Fruit fly (Drosophila melanogaster): ENCODE data around the gene Taf2.
A peak's percentile ranks its signal among the peaks of the same experiment; 100 is the strongest.

Gene Taf2

dm6 chr3L:9853140-9853746, 35.2 kb downstream of the Taf2 start (continued):
- TF ChIP-seq CG10631 (GFP tag; optimal IDR thresholded peaks at IDR 0.05) (no peak), Met (GFP tag; optimal IDR thresholded peaks at IDR 0.05) (peak; percentile 7), Sox102F (GFP tag; optimal IDR thresholded peaks at IDR 0.05) (peak; percentile 55), CG8119 (GFP tag; IDR thresholded peaks at IDR 0.05) (no peak), CG7368 (GFP tag; optimal IDR thresholded peaks at IDR 0.05) (no peak), esn (GFP tag; optimal IDR thresholded peaks at IDR 0.05) (no peak), dac (GFP tag; optimal IDR thresholded peaks at IDR 0.05) (no peak), Gug (GFP tag; IDR thresholded peaks at IDR 0.05) (no peak)

dm6 chr3L:9851000-9851671, 37.3 kb downstream of the Taf2 start:
- TF ChIP-seq CG3032 (tag; optimal IDR thresholded peaks at IDR 0.05): peak; percentile 5
- no peak for TF ChIP-seq CG31627 (GFP tag; optimal IDR thresholded peaks at IDR 0.05)
- TF ChIP-seq CG16779 (tag; optimal IDR thresholded peaks at IDR 0.05): no peak
- TF ChIP-seq fd85E (GFP tag; optimal IDR thresholded peaks at IDR 0.05): no peak
- TF ChIP-seq CG11294 (GFP tag; IDR thresholded peaks at IDR 0.05): no peak
- peak; percentile 3 for TF ChIP-seq Sox14 (GFP tag; optimal IDR thresholded peaks at IDR 0.05)
- TF ChIP-seq CG3919 (GFP tag; optimal IDR thresholded peaks at IDR 0.05): no peak
- no peak for TF ChIP-seq CG7368 (GFP tag; optimal IDR thresholded peaks at IDR 0.05)
- no peak for TF ChIP-seq CG6276 (GFP tag; optimal IDR thresholded peaks at IDR 0.05)
- no peak for TF ChIP-seq CG8632 (GFP tag; optimal IDR thresholded peaks at IDR 0.05)
- TF ChIP-seq salr (GFP tag; optimal IDR thresholded peaks at IDR 0.05): no peak
- TF ChIP-seq cyc (GFP tag; optimal IDR thresholded peaks at IDR 0.05): no peak
- TF ChIP-seq dsx (GFP tag; optimal IDR thresholded peaks at IDR 0.05; ENCODE audit: poor library complexity, severe bottlenecking): no peak
- TF ChIP-seq ss (GFP tag; optimal IDR thresholded peaks at IDR 0.05): no peak
- TF ChIP-seq CG11762 (GFP tag; optimal IDR thresholded peaks at IDR 0.05; ENCODE audit: insufficient read depth): no peak
- TF ChIP-seq CG6792 (GFP tag; optimal IDR thresholded peaks at IDR 0.05): no peak
- TF ChIP-seq Met (GFP tag; optimal IDR thresholded peaks at IDR 0.05): peak; percentile 16
- no peak for TF ChIP-seq CG6163 (GFP tag; IDR thresholded peaks at IDR 0.05)
- no peak for TF ChIP-seq Ets21C (GFP tag; optimal IDR thresholded peaks at IDR 0.05)
- TF ChIP-seq Hr39 (GFP tag; optimal IDR thresholded peaks at IDR 0.05): no peak
- TF ChIP-seq topi (GFP tag; optimal IDR thresholded peaks at IDR 0.05): peak; percentile 1
- TF ChIP-seq Lpt (GFP tag; optimal IDR thresholded peaks at IDR 0.05): no peak
- TF ChIP-seq Sox102F (GFP tag; optimal IDR thresholded peaks at IDR 0.05): no peak
- TF ChIP-seq achi (GFP tag; optimal IDR thresholded peaks at IDR 0.05): no peak
- no peak for TF ChIP-seq CG8319 (GFP tag; optimal IDR thresholded peaks at IDR 0.05)
- no peak for TF ChIP-seq acj6 (GFP tag; optimal IDR thresholded peaks at IDR 0.05)
- no peak for TF ChIP-seq Hr38 (GFP tag; optimal IDR thresholded peaks at IDR 0.05)
- no peak for TF ChIP-seq CG6854 (GFP tag; optimal IDR thresholded peaks at IDR 0.05)
- no peak for TF ChIP-seq CG8119 (GFP tag; IDR thresholded peaks at IDR 0.05)
- peak; percentile 25 for TF ChIP-seq CG10631 (GFP tag; optimal IDR thresholded peaks at IDR 0.05)
- no peak for TF ChIP-seq fkh (GFP tag; optimal IDR thresholded peaks at IDR 0.05)
- no peak for TF ChIP-seq Gug (GFP tag; IDR thresholded peaks at IDR 0.05)
- TF ChIP-seq Blimp-1 (GFP tag; optimal IDR thresholded peaks at IDR 0.05): no peak
- no peak for TF ChIP-seq spab (GFP tag; optimal IDR thresholded peaks at IDR 0.05)
- no peak for TF ChIP-seq CG34406 (GFP tag; optimal IDR thresholded peaks at IDR 0.05)
- TF ChIP-seq vri (GFP tag; optimal IDR thresholded peaks at IDR 0.05): no peak
- TF ChIP-seq CG6808 (GFP tag; optimal IDR thresholded peaks at IDR 0.05): no peak
- TF ChIP-seq net (GFP tag; optimal IDR thresholded peaks at IDR 0.05): no peak
- TF ChIP-seq CG11902 (GFP tag; optimal IDR thresholded peaks at IDR 0.05): no peak
- no peak for TF ChIP-seq CG32006 (GFP tag; optimal IDR thresholded peaks at IDR 0.05)
- TF ChIP-seq svp (GFP tag): peak; percentile 85
- no peak for TF ChIP-seq CG1621 (tag; optimal IDR thresholded peaks at IDR 0.05)
- no peak for TF ChIP-seq fd59A (GFP tag; optimal IDR thresholded peaks at IDR 0.05)
- TF ChIP-seq esn (GFP tag; optimal IDR thresholded peaks at IDR 0.05): peak; percentile 10
- peak; percentile 56 for TF ChIP-seq Eip78C (GFP tag)
- no peak for TF ChIP-seq Eip75B (GFP tag; optimal IDR thresholded peaks at IDR 0.05)
- no peak for TF ChIP-seq dac (GFP tag; optimal IDR thresholded peaks at IDR 0.05)
